Fruit fly (Drosophila melanogaster): ENCODE measurements around the gene eRF1.

Gene eRF1

DNA sequence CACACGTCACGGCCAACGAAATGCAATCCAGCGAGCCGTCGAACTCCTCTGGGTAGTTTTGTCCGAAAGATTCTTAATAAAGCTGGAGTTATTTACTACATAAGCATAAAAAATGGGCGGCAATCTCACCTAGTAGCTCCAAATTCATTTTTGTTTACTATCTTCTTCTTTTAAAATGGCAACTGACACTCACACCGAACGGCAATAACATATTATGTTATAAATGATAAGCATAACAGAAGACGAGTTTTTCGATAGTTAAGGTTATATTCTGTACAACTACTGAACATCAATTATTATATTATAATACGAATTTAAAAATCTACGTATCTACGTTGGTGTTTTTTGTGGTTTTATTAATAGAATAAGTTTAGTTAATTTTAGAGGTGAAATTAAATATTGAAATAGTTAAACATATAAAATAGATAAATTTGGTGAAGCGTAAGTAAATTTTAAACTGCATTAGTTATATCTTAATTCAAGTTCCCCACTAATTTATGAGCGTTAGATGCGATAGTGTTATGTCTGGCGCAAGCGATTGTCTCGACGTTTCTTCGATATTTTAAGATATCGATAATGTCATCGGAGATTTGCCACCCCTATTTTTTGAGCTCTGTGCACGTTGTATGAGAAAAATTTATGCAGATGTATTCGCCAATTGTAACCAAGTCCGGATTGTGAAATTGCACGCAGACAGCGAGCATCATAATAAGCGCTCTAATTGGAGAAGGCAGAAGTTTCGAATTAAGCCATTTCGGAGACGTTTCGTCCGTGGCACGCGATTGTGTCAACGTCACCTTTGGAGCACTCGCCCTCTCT, at the start of gene eRF1, which contains the start of gene Rbbp5 (continued):
- TF ChIP-seq CG18764 (GFP tag; optimal IDR thresholded peaks at IDR 0.05) = peak; percentile 71
- TF ChIP-seq CG2120 (GFP tag; optimal IDR thresholded peaks at IDR 0.05) = peak; percentile 87
- no peak for TF ChIP-seq jing (GFP tag; optimal IDR thresholded peaks at IDR 0.05)
- no peak for TF ChIP-seq D19B (GFP tag; optimal IDR thresholded peaks at IDR 0.05)
- no peak for TF ChIP-seq CG1792 (GFP tag; optimal IDR thresholded peaks at IDR 0.05)
- TF ChIP-seq Pdp1 (GFP tag; optimal IDR thresholded peaks at IDR 0.05) = peak; percentile 53 to 61
- no peak for TF ChIP-seq Usf (GFP tag; optimal IDR thresholded peaks at IDR 0.05)
- peak; percentile 66 for TF ChIP-seq CG18476 (GFP tag; optimal IDR thresholded peaks at IDR 0.05)
- TF ChIP-seq CG17361 (GFP tag; IDR thresholded peaks at IDR 0.05) = peak; percentile 86
- no peak for TF ChIP-seq repo (GFP tag; optimal IDR thresholded peaks at IDR 0.05)
- no peak for TF ChIP-seq NC2α (GFP tag; optimal IDR thresholded peaks at IDR 0.05)
- peak; percentile 92 for TF ChIP-seq Dref (GFP tag; IDR thresholded peaks at IDR 0.05)
- TF ChIP-seq CG10274 (GFP tag; optimal IDR thresholded peaks at IDR 0.05) = no peak
- TF ChIP-seq Optix (GFP tag; IDR thresholded peaks at IDR 0.05) = peak; percentile 66; the same call in 2 of the 3 replicates
- TF ChIP-seq pita (GFP tag; optimal IDR thresholded peaks at IDR 0.05) = no peak
- no peak for TF ChIP-seq CG14667 (GFP tag; IDR thresholded peaks at IDR 0.05)
- no peak for TF ChIP-seq CG6175 (GFP tag; IDR thresholded peaks at IDR 0.05)
- no peak for TF ChIP-seq cg (GFP tag; optimal IDR thresholded peaks at IDR 0.05)
- TF ChIP-seq YL-1 (GFP tag; optimal IDR thresholded peaks at IDR 0.05) = peak; percentile 47
- TF ChIP-seq CG34224 (GFP tag; IDR thresholded peaks at IDR 0.05; ENCODE audit: partially characterized antibody) = peak; percentile 85
- TF ChIP-seq Lim3 (GFP tag; IDR thresholded peaks at IDR 0.05) = no peak
- no peak; the same call in 1 of the 2 replicates for TF ChIP-seq klu (GFP tag; IDR thresholded peaks at IDR 0.05)
- no peak for TF ChIP-seq CG17568 (GFP tag; optimal IDR thresholded peaks at IDR 0.05)
- TF ChIP-seq fru (optimal IDR thresholded peaks at IDR 0.05) = no peak
- TF ChIP-seq CG12104 (GFP tag; optimal IDR thresholded peaks at IDR 0.05) = peak; percentile 60
- no peak; the same call in 1 of the 2 replicates for TF ChIP-seq CG11085 (GFP tag; IDR thresholded peaks at IDR 0.05)
- peak; percentile 75 for TF ChIP-seq Nf-YC (tag; optimal IDR thresholded peaks at IDR 0.05)
- TF ChIP-seq CG6813 (GFP tag; optimal IDR thresholded peaks at IDR 0.05) = no peak
- no peak for TF ChIP-seq eyg (GFP tag; optimal IDR thresholded peaks at IDR 0.05)
- TF ChIP-seq CG15073 (GFP tag; optimal IDR thresholded peaks at IDR 0.05) = no peak
- TF ChIP-seq slou (GFP tag; optimal IDR thresholded peaks at IDR 0.05) = peak; percentile 74
- no peak for TF ChIP-seq scrt (GFP tag; optimal IDR thresholded peaks at IDR 0.05)
- peak; percentile 22 for TF ChIP-seq Fer1 (GFP tag; optimal IDR thresholded peaks at IDR 0.05)
- TF ChIP-seq Hr3 (GFP tag; optimal IDR thresholded peaks at IDR 0.05) = peak; percentile 76
- TF ChIP-seq CG10267 (tag; optimal IDR thresholded peaks at IDR 0.05) = peak; percentile 80
- peak; percentile 24 for TF ChIP-seq CG34376 (GFP tag; optimal IDR thresholded peaks at IDR 0.05)
- no peak for TF ChIP-seq CG6272 (GFP tag; IDR thresholded peaks at IDR 0.05)
- no peak for TF ChIP-seq ci (GFP tag; IDR thresholded peaks at IDR 0.05)
- peak; percentile 47 for TF ChIP-seq BtbVII (GFP tag; optimal IDR thresholded peaks at IDR 0.05)
- TF ChIP-seq usp (GFP tag; optimal IDR thresholded peaks at IDR 0.05) = no peak
- TF ChIP-seq Hand (GFP tag; optimal IDR thresholded peaks at IDR 0.05) = peak; percentile 5
- TF ChIP-seq Dp (GFP tag; optimal IDR thresholded peaks at IDR 0.05) = peak; percentile 2
- TF ChIP-seq CG10209 (GFP tag; optimal IDR thresholded peaks at IDR 0.05) = peak; percentile 62
- TF ChIP-seq CG3995 (GFP tag; optimal IDR thresholded peaks at IDR 0.05) = peak; percentile 25
- TF ChIP-seq Nf-YA (GFP tag; IDR thresholded peaks at IDR 0.05) = no peak
- peak; percentile 55 for TF ChIP-seq CG9609 (GFP tag; optimal IDR thresholded peaks at IDR 0.05)
- peak; percentile 78 for TF ChIP-seq CG2116 (GFP tag; optimal IDR thresholded peaks at IDR 0.05)

Data from whole organism, embryonic.